Worm (Caenorhabditis elegans) whole organism, mixed stage, embryonic: Measurements from ENCODE around the gene clec-75.
"Not testable (repeated sequence)": the region's sequence is repeated elsewhere in the genome, so short reads cannot be mapped to it uniquely, and the experiment has no call there.

Experiments used
- M03D4.4 ChIP-seq: sonication (generic microtip); optimal IDR thresholded peaks from 2 replicates; lab custom pipeline; 2017; ENCODE audit warnings: mild to moderate bottlenecking, missing genetic modification characterization, missing compliant biosample characterization
- bed-3 ChIP-seq: fragments of 200-800 bp; sonication (Bioruptor generic); optimal IDR thresholded peaks from 3 replicates; lab custom pipeline; 2018; ENCODE audit warnings: mild to moderate bottlenecking, missing genetic modification characterization, moderate library complexity, missing compliant biosample characterization
- ces-1 ChIP-seq: fragments of 150-350 bp; optimal IDR thresholded peaks from 2 replicates; lab custom pipeline; 2014; ENCODE audit warnings: missing biosample characterization, missing genetic modification reagents, missing genetic modification characterization
- elt-1 ChIP-seq: sonication (generic microtip); optimal IDR thresholded peaks from 2 replicates; lab custom pipeline; 2017; ENCODE audit warnings: missing genetic modification characterization, mild to moderate bottlenecking, missing compliant biosample characterization, antibody characterized with exemption, moderate library complexity, borderline replicate concordance; ENCODE audit not compliant: insufficient read depth
- lin-13 ChIP-seq: fragments of 150-350 bp; optimal IDR thresholded peaks from 2 replicates; lab custom pipeline; 2014; ENCODE audit warnings: missing biosample characterization, missing genetic modification characterization
- lsy-2 ChIP-seq: fragments of 150-350 bp; optimal IDR thresholded peaks from 2 replicates; lab custom pipeline; 2014; ENCODE audit warnings: missing biosample characterization, missing genetic modification characterization
- nhr-12 ChIP-seq: fragments of 150-350 bp; optimal IDR thresholded peaks from 2 replicates; lab custom pipeline; 2014; ENCODE audit warnings: missing biosample characterization, missing genetic modification characterization
- unc-62 ChIP-seq: fragments of 150-350 bp; optimal IDR thresholded peaks from 2 replicates; lab custom pipeline; 2014; ENCODE audit warnings: missing biosample characterization, missing genetic modification reagents, missing genetic modification characterization

- TF ChIP-seq bed-3; M03D4.4 (tag; lab: Kevin White, UChicago); elt-1 (tag; lab: Kevin White, UChicago); nhr-12; ces-1 (GFP tag; lab: Kevin White, UChicago); lin-13 (tag; lab: Kevin White, UChicago); lsy-2 (tag; lab: Kevin White, UChicago); unc-62 (GFP tag; lab: Kevin White, UChicago): not testable (repeated sequence)
Measured at ce11 chrIV:3932408-3932807, 28.1 kb upstream of the clec-75 start, which contains the start of gene clec-70.
